Fruit fly (Drosophila melanogaster) S2 (cell line): ENCODE measurements around the gene CG43439.

Experiments
- CG8478 ChIP-seq: fragments of >200 bp; optimal IDR thresholded peaks from 2 replicates; lab custom pipeline; 2018
- CTCF ChIP-seq, 2 experiments: fragments of >200 bp; optimal IDR thresholded peaks; 2 replicates each; lab custom pipeline; 2018

DNA sequence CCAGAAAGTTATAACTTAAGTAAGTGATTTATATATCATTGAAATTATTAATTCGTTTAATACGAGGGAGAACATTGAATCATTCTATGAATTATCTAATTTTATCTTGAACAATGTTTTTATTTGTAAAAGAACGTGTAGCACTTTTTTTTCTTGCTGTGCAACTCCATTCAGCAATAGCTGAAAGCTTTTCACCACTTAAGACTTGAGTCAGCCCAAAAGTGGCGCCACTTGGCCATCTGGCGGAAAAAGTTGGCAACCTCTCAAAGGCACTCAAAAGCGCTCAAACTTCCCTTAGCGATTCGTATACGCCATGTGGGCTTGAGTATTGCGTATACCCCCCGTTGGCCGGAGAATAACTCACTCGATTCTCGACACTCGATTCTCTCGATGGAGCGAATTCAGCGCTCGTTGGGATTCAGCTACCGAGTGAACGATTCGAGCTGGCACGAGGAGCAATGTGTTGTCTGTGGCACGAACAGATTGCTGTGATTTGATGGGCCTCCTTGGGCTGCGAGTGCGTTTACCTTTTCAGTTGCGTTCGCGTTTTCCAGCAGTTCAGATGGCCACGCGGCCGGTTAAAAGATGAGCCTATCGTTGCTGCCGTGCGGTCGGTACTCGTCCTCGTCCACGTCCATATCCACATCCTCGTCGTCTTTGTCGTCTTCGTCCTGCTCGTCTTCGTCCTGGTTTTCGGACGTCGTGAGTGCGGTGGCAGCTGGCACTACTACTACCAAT lies 29.4 kb upstream of the CG43439 start:
- TF ChIP-seq CG8478 (lab: Kevin White, UChicago) (no peak), CTCF (optimal IDR thresholded peaks at IDR 0.05; lab: Kevin White, UChicago) (peak; percentile 30 to 48)
